Fruit fly (Drosophila melanogaster) whole organism, prepupa: ENCODE data around the gene CG9674.

Experiments
- CG10669 ChIP-seq: fragments of 200-800 bp; sonication (Bioruptor generic); optimal IDR thresholded peaks from 3 replicates; lab custom pipeline; 2018; ENCODE audit warnings: missing biosample characterization, mild to moderate bottlenecking, missing genetic modification characterization, moderate library complexity
- CG11294 ChIP-seq: fragments of 200-800 bp; sonication (Bioruptor generic); IDR thresholded peaks from 2 replicates; pipeline ENCODE4 v1.3.6; 2022; ENCODE audit warnings: missing biosample characterization, missing genetic modification characterization
- CG11762 ChIP-seq: fragments of 200-800 bp; sonication (Bioruptor generic); optimal IDR thresholded peaks from 3 replicates; lab custom pipeline; 2016; ENCODE audit warnings: missing biosample characterization, missing genetic modification characterization; ENCODE audit not compliant: insufficient read depth
- CG11902 ChIP-seq: fragments of 200-800 bp; sonication (Bioruptor generic); optimal IDR thresholded peaks from 3 replicates; lab custom pipeline; 2016; ENCODE audit warnings: missing biosample characterization, missing genetic modification characterization
- CG1621 ChIP-seq: fragments of 200-800 bp; sonication (Bioruptor generic); optimal IDR thresholded peaks from 3 replicates; lab custom pipeline; 2018; ENCODE audit warnings: missing biosample characterization, mild to moderate bottlenecking, missing genetic modification characterization
- CG16779 ChIP-seq: fragments of 200-800 bp; sonication (Bioruptor generic); optimal IDR thresholded peaks from 3 replicates; lab custom pipeline; 2017; ENCODE audit warnings: missing biosample characterization, mild to moderate bottlenecking, missing genetic modification characterization
- CG31627 ChIP-seq: fragments of 200-800 bp; sonication (Bioruptor generic); optimal IDR thresholded peaks from 3 replicates; lab custom pipeline; 2016; ENCODE audit warnings: missing biosample characterization, missing genetic modification characterization
- CG34406 ChIP-seq: fragments of 200-800 bp; sonication (Bioruptor generic); optimal IDR thresholded peaks from 3 replicates; lab custom pipeline; 2016; ENCODE audit warnings: missing biosample characterization, missing genetic modification characterization
- CG3919 ChIP-seq: fragments of 200-800 bp; sonication (Bioruptor generic); optimal IDR thresholded peaks from 3 replicates; lab custom pipeline; 2016; ENCODE audit warnings: missing biosample characterization, missing genetic modification characterization
- CG4318 ChIP-seq: fragments of 200-800 bp; sonication (Bioruptor generic); optimal IDR thresholded peaks from 3 replicates; lab custom pipeline; 2017; ENCODE audit warnings: missing biosample characterization, mild to moderate bottlenecking, missing genetic modification characterization
- CG6792 ChIP-seq: fragments of 200-800 bp; sonication (Bioruptor generic); optimal IDR thresholded peaks from 3 replicates; lab custom pipeline; 2016; ENCODE audit warnings: missing biosample characterization, missing genetic modification characterization
- CG6854 ChIP-seq: fragments of 200-800 bp; sonication (Bioruptor generic); optimal IDR thresholded peaks from 2 replicates; lab custom pipeline; 2017; ENCODE audit warnings: missing biosample characterization, mild to moderate bottlenecking, missing genetic modification characterization
- CG8319 ChIP-seq: fragments of 200-800 bp; sonication (Bioruptor generic); optimal IDR thresholded peaks from 3 replicates; lab custom pipeline; 2016; ENCODE audit warnings: missing biosample characterization, missing genetic modification characterization
- CG8632 ChIP-seq: fragments of 200-800 bp; sonication (Bioruptor generic); optimal IDR thresholded peaks from 3 replicates; lab custom pipeline; 2016; ENCODE audit warnings: missing biosample characterization, missing genetic modification characterization
- CG9139 ChIP-seq: fragments of 200-800 bp; sonication (Bioruptor generic); optimal IDR thresholded peaks from 3 replicates; lab custom pipeline; 2017; ENCODE audit warnings: missing biosample characterization, mild to moderate bottlenecking, missing genetic modification characterization
- Eip75B ChIP-seq: fragments of 200-800 bp; sonication (Bioruptor generic); optimal IDR thresholded peaks from 3 replicates; lab custom pipeline; 2016; ENCODE audit warnings: missing biosample characterization, missing genetic modification characterization
- Eip78C ChIP-seq: fragments of 200-800 bp; sonication (Bioruptor generic); peaks from one replicate; lab custom pipeline; 2016; ENCODE audit warnings: missing biosample characterization, missing genetic modification characterization
- Eip93F ChIP-seq: fragments of 200-800 bp; sonication (Bioruptor generic); optimal IDR thresholded peaks from 2 replicates; lab custom pipeline; 2016; ENCODE audit warnings: missing biosample characterization, mild to moderate bottlenecking, missing genetic modification characterization
- Ets21C ChIP-seq: fragments of 200-800 bp; sonication (Bioruptor generic); optimal IDR thresholded peaks from 3 replicates; lab custom pipeline; 2016; ENCODE audit warnings: missing biosample characterization, missing genetic modification characterization
- Ets96B ChIP-seq: fragments of 200-800 bp; optimal IDR thresholded peaks from 2 replicates; lab custom pipeline; 2019; ENCODE audit warnings: missing biosample characterization, mild to moderate bottlenecking, missing genetic modification characterization, moderate library complexity
- Gug ChIP-seq: fragments of 200-800 bp; sonication (Bioruptor generic); IDR thresholded peaks from 2 replicates; pipeline ENCODE4 v1.3.6; 2022; ENCODE audit warnings: missing biosample characterization, missing genetic modification characterization
- Hr39 ChIP-seq: fragments of 200-800 bp; sonication (Bioruptor generic); optimal IDR thresholded peaks from 2 replicates; lab custom pipeline; 2016; ENCODE audit warnings: missing biosample characterization, missing genetic modification characterization
- Lpt ChIP-seq: fragments of 200-800 bp; sonication (Bioruptor generic); optimal IDR thresholded peaks from 3 replicates; lab custom pipeline; 2016; ENCODE audit warnings: missing biosample characterization, missing genetic modification characterization
- OdsH ChIP-seq: fragments of 200-800 bp; sonication (Bioruptor generic); optimal IDR thresholded peaks from 3 replicates; lab custom pipeline; 2016; ENCODE audit warnings: missing biosample characterization, missing genetic modification characterization
- acj6 ChIP-seq: fragments of 200-800 bp; sonication (Bioruptor generic); optimal IDR thresholded peaks from 3 replicates; lab custom pipeline; 2016; ENCODE audit warnings: missing biosample characterization, missing genetic modification characterization
- cyc ChIP-seq: fragments of 200-800 bp; sonication (Bioruptor generic); optimal IDR thresholded peaks from 3 replicates; lab custom pipeline; 2016; ENCODE audit warnings: missing biosample characterization, missing genetic modification characterization
- dac ChIP-seq: fragments of 200-800 bp; sonication (Bioruptor generic); optimal IDR thresholded peaks from 2 replicates; lab custom pipeline; 2017; ENCODE audit warnings: missing biosample characterization, mild to moderate bottlenecking, missing genetic modification characterization
- eg ChIP-seq: fragments of 200-800 bp; sonication (Bioruptor generic); IDR thresholded peaks from 3 replicates; pipeline ENCODE4 v1.3.6; 2022; ENCODE audit warnings: missing biosample characterization, missing genetic modification characterization
- esn ChIP-seq: fragments of 200-800 bp; sonication (Bioruptor generic); optimal IDR thresholded peaks from 2 replicates; lab custom pipeline; 2016; ENCODE audit warnings: missing biosample characterization, mild to moderate bottlenecking, missing genetic modification characterization, moderate library complexity
- fd59A ChIP-seq: fragments of 200-800 bp; sonication (Bioruptor generic); optimal IDR thresholded peaks from 2 replicates; lab custom pipeline; 2017; ENCODE audit warnings: missing biosample characterization, mild to moderate bottlenecking, missing genetic modification characterization, missing genetic modification reagents
- fd85E ChIP-seq: fragments of 200-800 bp; sonication (Bioruptor generic); optimal IDR thresholded peaks from 3 replicates; lab custom pipeline; 2016; ENCODE audit warnings: missing biosample characterization, missing genetic modification characterization
- lz ChIP-seq: fragments of 200-800 bp; sonication (Bioruptor generic); optimal IDR thresholded peaks from 3 replicates; lab custom pipeline; 2016; ENCODE audit warnings: missing biosample characterization, missing genetic modification characterization
- net ChIP-seq: fragments of 200-800 bp; sonication (Bioruptor generic); optimal IDR thresholded peaks from 3 replicates; lab custom pipeline; 2016; ENCODE audit warnings: missing biosample characterization, missing genetic modification characterization
- pdm3 ChIP-seq: fragments of 200-800 bp; sonication (Bioruptor generic); optimal IDR thresholded peaks from 3 replicates; lab custom pipeline; 2016; ENCODE audit warnings: missing biosample characterization, missing genetic modification characterization
- spab ChIP-seq: fragments of 200-800 bp; sonication (Bioruptor generic); optimal IDR thresholded peaks from 2 replicates; lab custom pipeline; 2017; ENCODE audit warnings: missing biosample characterization, mild to moderate bottlenecking, missing genetic modification characterization, missing genetic modification reagents
- svp ChIP-seq: fragments of 200-800 bp; sonication (Bioruptor generic); peaks from one replicate; lab custom pipeline; 2016; ENCODE audit warnings: missing biosample characterization, missing genetic modification characterization
- topi ChIP-seq: fragments of 200-800 bp; sonication (Bioruptor generic); optimal IDR thresholded peaks from 3 replicates; lab custom pipeline; 2016; ENCODE audit warnings: missing biosample characterization, missing genetic modification characterization
- vri ChIP-seq: fragments of 200-800 bp; sonication (Bioruptor generic); optimal IDR thresholded peaks from 3 replicates; lab custom pipeline; 2016; ENCODE audit warnings: missing biosample characterization, mild to moderate bottlenecking, missing genetic modification characterization

Gene CG9674

DNA sequence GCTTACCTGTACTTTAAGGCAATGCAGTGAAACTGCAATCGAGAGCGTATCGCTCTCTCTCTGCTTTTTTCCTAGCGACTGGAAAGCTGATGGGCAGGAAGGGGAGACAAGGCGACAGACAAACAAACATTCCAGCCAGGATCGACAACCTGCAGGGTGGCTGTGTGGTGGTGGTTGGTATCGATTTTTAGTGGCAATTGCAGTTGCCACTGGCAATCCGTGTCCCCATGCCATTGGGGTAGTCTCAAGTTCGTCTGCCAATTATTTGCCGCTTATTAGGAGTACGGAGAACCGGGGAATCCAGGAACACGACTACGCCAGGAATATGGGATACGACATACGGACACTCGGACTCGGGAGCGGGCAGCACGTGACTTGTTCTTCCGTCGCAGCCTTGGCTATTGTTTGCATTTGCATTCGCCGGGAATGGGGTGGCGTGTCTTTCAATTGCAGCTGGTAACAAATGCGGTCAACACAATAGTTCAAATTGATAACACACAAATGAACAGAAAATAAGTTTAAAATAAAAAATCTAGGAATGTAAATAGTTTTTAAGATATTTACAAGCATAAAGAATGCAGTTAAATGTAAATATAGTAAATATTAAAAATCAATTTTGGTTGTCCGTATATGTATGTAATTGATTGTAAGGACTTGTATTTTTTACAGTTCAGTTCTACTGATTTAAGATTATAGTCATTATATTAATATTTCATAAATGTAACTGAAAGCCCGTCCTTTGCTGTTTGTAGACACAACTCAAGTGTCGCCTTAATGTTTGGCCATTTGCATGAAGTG is 60.7 kb downstream of the CG9674 start (continued):
- no peak for TF ChIP-seq vri (GFP tag; lab: Kevin White, UChicago)
- no peak for TF ChIP-seq CG4318 (GFP tag; lab: Kevin White, UChicago)
- peak; percentile 68 for TF ChIP-seq Eip78C
- no peak for TF ChIP-seq Ets96B (tag; lab: Kevin White, UChicago)
- TF ChIP-seq fd85E (GFP tag; lab: Kevin White, UChicago), result no peak
- no peak for TF ChIP-seq Eip75B (GFP tag; lab: Kevin White, UChicago)
- no peak for TF ChIP-seq dac (GFP tag; lab: Kevin White, UChicago)
- no peak for TF ChIP-seq esn (GFP tag; lab: Kevin White, UChicago)
- TF ChIP-seq CG8319 (GFP tag; lab: Kevin White, UChicago), result no peak
- TF ChIP-seq Ets21C (GFP tag; lab: Kevin White, UChicago), result no peak
- TF ChIP-seq CG31627 (GFP tag; lab: Kevin White, UChicago), result no peak
- no peak for TF ChIP-seq lz
- no peak for TF ChIP-seq CG1621 (tag; lab: Kevin White, UChicago)
- TF ChIP-seq CG6854 (GFP tag; lab: Kevin White, UChicago), result no peak
- TF ChIP-seq Lpt (GFP tag; lab: Kevin White, UChicago), result peak; percentile 16
- TF ChIP-seq CG3919, result no peak
- TF ChIP-seq net (GFP tag; lab: Kevin White, UChicago), result no peak
- TF ChIP-seq Gug (GFP tag; lab: Robert Waterston, UW), result no peak
- no peak for TF ChIP-seq fd59A (GFP tag; lab: Kevin White, UChicago)
- TF ChIP-seq CG11902, result no peak
- no peak for TF ChIP-seq OdsH
- no peak for TF ChIP-seq CG10669 (GFP tag; lab: Kevin White, UChicago)
- TF ChIP-seq CG34406 (GFP tag; lab: Kevin White, UChicago), result no peak
- TF ChIP-seq spab, result peak; percentile 25
- TF ChIP-seq CG16779 (tag; lab: Kevin White, UChicago), result no peak
- TF ChIP-seq CG9139, result no peak
- TF ChIP-seq Hr39 (GFP tag; lab: Kevin White, UChicago), result no peak
- TF ChIP-seq pdm3 (GFP tag; lab: Kevin White, UChicago), result no peak
- no peak for TF ChIP-seq acj6
- no peak for TF ChIP-seq eg (GFP tag; lab: Robert Waterston, UW)
- TF ChIP-seq Eip93F, result no peak
- TF ChIP-seq svp (GFP tag; lab: Kevin White, UChicago), result peak; percentile 37

DNA sequence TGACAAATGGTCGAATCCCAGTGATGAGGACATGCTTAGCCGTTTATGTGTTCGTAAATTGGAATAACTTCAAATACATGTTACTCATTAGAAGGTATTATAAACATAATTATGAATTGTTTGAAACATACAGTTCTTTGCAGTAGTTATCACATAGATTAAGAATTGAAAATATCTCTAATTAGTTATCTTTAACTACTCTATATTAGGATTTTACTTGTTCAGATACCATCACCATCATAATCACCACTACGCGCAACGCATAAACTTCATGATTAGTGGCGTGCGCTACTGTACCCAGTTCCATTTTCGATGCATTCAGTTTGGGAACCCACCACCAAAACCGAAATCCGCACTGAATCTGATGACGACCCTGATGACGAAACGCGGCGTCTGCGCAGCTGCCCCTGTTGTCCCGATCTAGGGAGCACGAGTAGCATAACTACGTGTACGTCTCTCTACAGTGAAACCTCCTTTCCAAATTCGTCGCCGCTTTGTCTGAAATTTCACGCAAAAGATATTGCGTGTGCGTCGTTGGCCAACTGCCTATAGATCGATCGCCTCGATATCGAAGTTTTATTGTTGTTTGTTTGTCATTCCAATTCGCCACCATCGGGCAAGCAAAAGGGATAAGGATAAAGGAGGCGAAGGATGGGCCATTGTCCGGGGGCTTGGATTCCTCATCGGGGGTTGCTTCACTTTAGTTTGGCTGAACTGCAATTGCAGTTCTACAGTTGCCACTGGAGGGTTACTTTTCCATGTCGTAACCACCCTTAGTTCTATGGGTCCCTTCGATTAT is 63.4 kb downstream of the CG9674 start:
- TF ChIP-seq CG11762 (GFP tag; lab: Kevin White, UChicago) (no peak), topi (GFP tag; lab: Kevin White, UChicago) (no peak), CG6792 (GFP tag; lab: Kevin White, UChicago) (no peak), cyc (GFP tag; lab: Kevin White, UChicago) (no peak), Eip78C (no peak), CG8632 (GFP tag; lab: Kevin White, UChicago) (no peak), fd59A (GFP tag; lab: Kevin White, UChicago) (no peak), CG31627 (GFP tag; lab: Kevin White, UChicago) (no peak), Hr39 (GFP tag; lab: Kevin White, UChicago) (no peak), CG11294 (no peak), CG34406 (GFP tag; lab: Kevin White, UChicago) (no peak)
